Fruit fly (Drosophila melanogaster): ENCODE results near the gene CG17272.

The CG17272 gene

DNA sequence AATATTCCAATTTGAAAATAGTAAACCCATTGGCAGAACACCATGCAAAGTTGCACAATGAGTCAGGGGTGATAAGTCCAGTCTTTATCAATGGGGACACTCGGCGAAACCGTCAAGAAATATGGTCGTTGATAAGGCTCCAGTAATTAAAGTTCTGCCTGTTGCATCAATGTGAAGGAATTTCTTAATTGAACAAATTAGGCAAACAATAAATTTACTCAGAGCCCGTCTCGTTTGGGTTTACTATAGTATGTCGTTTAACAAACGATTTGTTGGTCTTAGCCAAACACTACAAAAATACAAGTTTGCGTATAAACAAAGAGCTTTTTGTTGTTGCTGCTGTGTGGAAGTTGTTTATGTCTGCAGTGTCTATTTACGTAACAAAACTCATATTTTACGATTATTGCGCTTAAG is 10.7 kb upstream of the CG17272 start (continued):
- TF ChIP-seq Sox102F (GFP tag; optimal IDR thresholded peaks at IDR 0.05), result peak; percentile 53
- no peak for TF ChIP-seq unc-4 (GFP tag; IDR thresholded peaks at IDR 0.05; ENCODE audit: partially characterized antibody)
- peak; percentile 66 for TF ChIP-seq CG1603 (tag; optimal IDR thresholded peaks at IDR 0.05)
- peak; percentile 26 for TF ChIP-seq CG4424 (GFP tag; optimal IDR thresholded peaks at IDR 0.05)
- no peak for TF ChIP-seq YL-1 (GFP tag; optimal IDR thresholded peaks at IDR 0.05)
- TF ChIP-seq en (GFP tag; optimal IDR thresholded peaks at IDR 0.05), result no peak
- peak; percentile 8 for TF ChIP-seq Max (GFP tag; optimal IDR thresholded peaks at IDR 0.05)
- no peak for TF ChIP-seq Doc2 (GFP tag; IDR thresholded peaks at IDR 0.05)
- TF ChIP-seq pho (GFP tag; optimal IDR thresholded peaks at IDR 0.05), result no peak
- TF ChIP-seq gsb (GFP tag; IDR thresholded peaks at IDR 0.05), result no peak
- peak; percentile 29 for TF ChIP-seq CG7271 (tag; optimal IDR thresholded peaks at IDR 0.05)
- TF ChIP-seq bowl (GFP tag; IDR thresholded peaks at IDR 0.05), result no peak
- no peak for TF ChIP-seq CG10274 (GFP tag; optimal IDR thresholded peaks at IDR 0.05)
- TF ChIP-seq Oli (tag; optimal IDR thresholded peaks at IDR 0.05), result peak; percentile 44
- TF ChIP-seq CG13287 (GFP tag; IDR thresholded peaks at IDR 0.05; ENCODE audit: partially characterized antibody), result no peak
- TF ChIP-seq Ravus (GFP tag; IDR thresholded peaks at IDR 0.05), result no peak
- TF ChIP-seq CrebB (tag; optimal IDR thresholded peaks at IDR 0.05), result peak; percentile 73
- no peak for TF ChIP-seq CG31224 (GFP tag; IDR thresholded peaks at IDR 0.05)
- peak; percentile 55 for TF ChIP-seq HmgZ (tag; optimal IDR thresholded peaks at IDR 0.05)
- no peak for TF ChIP-seq Side (GFP tag; optimal IDR thresholded peaks at IDR 0.05)
- TF ChIP-seq Med (GFP tag), result peak; percentile 90
- no peak for TF ChIP-seq Poxn (GFP tag; IDR thresholded peaks at IDR 0.05)
- TF ChIP-seq CG10654 (GFP tag; optimal IDR thresholded peaks at IDR 0.05), result no peak
- TF ChIP-seq CG17568 (GFP tag; optimal IDR thresholded peaks at IDR 0.05), result peak; percentile 85
- TF ChIP-seq grau (tag; optimal IDR thresholded peaks at IDR 0.05), result peak; percentile 26
- peak; percentile 46 for TF ChIP-seq gem (tag; optimal IDR thresholded peaks at IDR 0.05)
- no peak for TF ChIP-seq CG6854 (GFP tag; optimal IDR thresholded peaks at IDR 0.05)
- TF ChIP-seq stwl (tag; optimal IDR thresholded peaks at IDR 0.05), result no peak
- no peak for TF ChIP-seq vvl (GFP tag; IDR thresholded peaks at IDR 0.05)
- no peak for TF ChIP-seq run (tag; optimal IDR thresholded peaks at IDR 0.05)
- no peak for TF ChIP-seq ssp (GFP tag; IDR thresholded peaks at IDR 0.05)
- TF ChIP-seq gsb-n (tag; optimal IDR thresholded peaks at IDR 0.05), result peak; percentile 27
- no peak for TF ChIP-seq CG17829 (tag; optimal IDR thresholded peaks at IDR 0.05)
- no peak for TF ChIP-seq usp (GFP tag; optimal IDR thresholded peaks at IDR 0.05)
- TF ChIP-seq CG8944 (GFP tag; optimal IDR thresholded peaks at IDR 0.05), result no peak
- TF ChIP-seq CG15073 (GFP tag; optimal IDR thresholded peaks at IDR 0.05), result no peak
- no peak for TF ChIP-seq fd96Cb (tag; optimal IDR thresholded peaks at IDR 0.05)
- TF ChIP-seq CG4328 (GFP tag; optimal IDR thresholded peaks at IDR 0.05), result peak; percentile 2
- TF ChIP-seq Six4 (GFP tag; optimal IDR thresholded peaks at IDR 0.05), result no peak
- TF ChIP-seq HLH4C (GFP tag; IDR thresholded peaks at IDR 0.05; ENCODE audit: partially characterized antibody), result no peak
- no peak for TF ChIP-seq wdn (GFP tag; IDR thresholded peaks at IDR 0.05)
- peak; percentile 55 for TF ChIP-seq Blimp-1 (GFP tag; optimal IDR thresholded peaks at IDR 0.05)
- no peak for TF ChIP-seq dati (GFP tag; IDR thresholded peaks at IDR 0.05)
- no peak for TF ChIP-seq Atf3 (GFP tag; optimal IDR thresholded peaks at IDR 0.05)
- TF ChIP-seq Rfx (GFP tag; IDR thresholded peaks at IDR 0.05), result peak; percentile 47; the same call in 1 of the 2 replicates
- no peak for TF ChIP-seq CG14860 (GFP tag; IDR thresholded peaks at IDR 0.05; ENCODE audit: partially characterized antibody)
- TF ChIP-seq sob (GFP tag; IDR thresholded peaks at IDR 0.05), result no peak
- TF ChIP-seq fd64A (GFP tag; optimal IDR thresholded peaks at IDR 0.05), result peak; percentile 29
- TF ChIP-seq CG11723 (GFP tag; optimal IDR thresholded peaks at IDR 0.05), result peak; percentile 39
- no peak for TF ChIP-seq br (optimal IDR thresholded peaks at IDR 0.05)
- no peak for TF ChIP-seq chn (GFP tag; optimal IDR thresholded peaks at IDR 0.05)
- peak; percentile 1 for TF ChIP-seq CG12744 (GFP tag; optimal IDR thresholded peaks at IDR 0.05)
